Fruit fly (Drosophila melanogaster) whole organism, embryonic: ENCODE data around the gene RhoGDI.

Source experiments
- Abd-B ChIP-seq: fragments of 200-800 bp; sonication (Bioruptor generic); optimal IDR thresholded peaks from 2 replicates; lab custom pipeline; 2018; ENCODE audit warnings: missing biosample characterization, mild to moderate bottlenecking, missing genetic modification characterization, moderate library complexity
- B-H2 ChIP-seq: fragments of 200-800 bp; sonication (Bioruptor generic); optimal IDR thresholded peaks from 2 replicates; lab custom pipeline; 2018; ENCODE audit warnings: missing biosample characterization, mild to moderate bottlenecking, missing genetic modification characterization
- CG11093 ChIP-seq: fragments of 200-800 bp; sonication (Bioruptor generic); IDR thresholded peaks from 3 replicates; pipeline ENCODE4 v1.3.6; 2022; ENCODE audit warnings: missing biosample characterization, missing genetic modification characterization
- CG12299 ChIP-seq: fragments of 200-800 bp; sonication (Bioruptor generic); optimal IDR thresholded peaks from 2 replicates; lab custom pipeline; 2018; ENCODE audit warnings: missing biosample characterization, mild to moderate bottlenecking, missing genetic modification characterization
- CG12744 ChIP-seq: fragments of 200-800 bp; sonication (Bioruptor generic); optimal IDR thresholded peaks from 2 replicates; lab custom pipeline; 2016; ENCODE audit warnings: missing biosample characterization, missing genetic modification characterization
- CG12769 ChIP-seq: fragments of 200-800 bp; sonication (Bioruptor generic); optimal IDR thresholded peaks from 2 replicates; lab custom pipeline; 2019; ENCODE audit warnings: missing biosample characterization, mild to moderate bottlenecking, missing genetic modification characterization, moderate library complexity
- CG14710 ChIP-seq: fragments of 200-800 bp; sonication (Bioruptor generic); optimal IDR thresholded peaks from 3 replicates; lab custom pipeline; 2019; ENCODE audit warnings: missing biosample characterization, mild to moderate bottlenecking, missing genetic modification characterization, moderate library complexity
- CG15514 ChIP-seq: fragments of 200-800 bp; sonication (Bioruptor generic); optimal IDR thresholded peaks from 3 replicates; lab custom pipeline; 2017; ENCODE audit warnings: missing biosample characterization, missing genetic modification characterization, mild to moderate bottlenecking, moderate library complexity, missing genetic modification reagents
- CG17912 ChIP-seq: fragments of 200-800 bp; sonication (Bioruptor generic); optimal IDR thresholded peaks from 2 replicates; lab custom pipeline; 2018; ENCODE audit warnings: missing biosample characterization, mild to moderate bottlenecking, missing genetic modification characterization
- CG18476 ChIP-seq: fragments of 200-800 bp; sonication (Bioruptor generic); optimal IDR thresholded peaks from 2 replicates; lab custom pipeline; 2016; ENCODE audit warnings: missing biosample characterization, mild to moderate bottlenecking, missing genetic modification characterization
- CG2889 ChIP-seq: fragments of 200-800 bp; sonication (Bioruptor generic); IDR thresholded peaks from 3 replicates; pipeline ENCODE4 v1.3.6; 2022; ENCODE audit warnings: missing biosample characterization, missing genetic modification characterization
- CG30020 ChIP-seq: fragments of 200-800 bp; optimal IDR thresholded peaks from 2 replicates; lab custom pipeline; 2019; ENCODE audit warnings: missing biosample characterization, mild to moderate bottlenecking, missing genetic modification characterization, moderate library complexity
- CG3163 ChIP-seq: fragments of 200-800 bp; sonication (Bioruptor generic); optimal IDR thresholded peaks from 3 replicates; lab custom pipeline; 2016; ENCODE audit warnings: missing biosample characterization, missing genetic modification characterization
- CG32772 ChIP-seq: fragments of 200-800 bp; sonication (Bioruptor generic); IDR thresholded peaks from 2 replicates; pipeline ENCODE4 v1.3.6; 2022; ENCODE audit warnings: missing biosample characterization, missing genetic modification characterization
- CG3407 ChIP-seq: fragments of 200-800 bp; sonication (Bioruptor generic); optimal IDR thresholded peaks from 2 replicates; lab custom pipeline; 2018; ENCODE audit warnings: missing biosample characterization, mild to moderate bottlenecking, missing genetic modification characterization
- CG3847 ChIP-seq: fragments of 200-800 bp; sonication (Bioruptor generic); IDR thresholded peaks from 2 replicates; pipeline ENCODE4 v1.3.6; 2022; ENCODE audit warnings: missing biosample characterization, missing genetic modification characterization
- CG4424 ChIP-seq: fragments of 200-800 bp; sonication (Bioruptor generic); optimal IDR thresholded peaks from 3 replicates; lab custom pipeline; 2016; ENCODE audit warnings: missing biosample characterization, missing genetic modification characterization
- CG4707 ChIP-seq: fragments of 200-800 bp; sonication (Bioruptor generic); optimal IDR thresholded peaks from 2 replicates; lab custom pipeline; 2018; ENCODE audit warnings: missing biosample characterization, mild to moderate bottlenecking, missing genetic modification characterization, moderate library complexity
- CG4854 ChIP-seq: fragments of 200-800 bp; sonication (Bioruptor generic); optimal IDR thresholded peaks from 2 replicates; lab custom pipeline; 2016; ENCODE audit warnings: missing biosample characterization, missing genetic modification characterization, inconsistent platforms
- CG6791 ChIP-seq: fragments of 200-800 bp; sonication (Bioruptor generic); IDR thresholded peaks from 3 replicates; pipeline ENCODE4 v1.3.6; 2022; ENCODE audit warnings: missing biosample characterization, missing genetic modification characterization; ENCODE audit not compliant: partially characterized antibody
- CG8290 ChIP-seq, 3 experiments: fragments of 200-800 bp; sonication (Bioruptor generic); optimal IDR thresholded peaks; 2 replicates each; lab custom pipeline; 2016 to 2019; ENCODE audit warnings: missing biosample characterization in 3 of 3, missing genetic modification characterization in 3 of 3, mild to moderate bottlenecking in 2 of 3, moderate library complexity in 1 of 3
- CHES-1-like ChIP-seq: fragments of 200-800 bp; sonication (Bioruptor generic); optimal IDR thresholded peaks from 2 replicates; lab custom pipeline; 2016; ENCODE audit warnings: missing biosample characterization, missing genetic modification characterization
- CTCF ChIP-seq: fragments of 200-800 bp; sonication (Bioruptor generic); optimal IDR thresholded peaks from 2 replicates; lab custom pipeline; 2017; ENCODE audit warnings: missing biosample characterization, mild to moderate bottlenecking, missing genetic modification characterization, moderate library complexity
- Camta ChIP-seq: fragments of 200-800 bp; sonication (Bioruptor generic); optimal IDR thresholded peaks from 2 replicates; lab custom pipeline; 2016; ENCODE audit warnings: missing biosample characterization, missing genetic modification characterization
- Dip2 ChIP-seq: fragments of 200-800 bp; sonication (Bioruptor generic); IDR thresholded peaks from 2 replicates; pipeline ENCODE4 v1.3.6; 2022; ENCODE audit warnings: missing biosample characterization, missing genetic modification characterization
- E2f1 ChIP-seq: fragments of 200-800 bp; sonication (Bioruptor generic); IDR thresholded peaks from 2 replicates; pipeline ENCODE4 v1.3.6; 2022; ENCODE audit warnings: missing biosample characterization, missing genetic modification characterization
- Ets65A ChIP-seq: fragments of 200-800 bp; sonication (Bioruptor generic); peaks from one replicate; lab custom pipeline; 2016; ENCODE audit warnings: missing biosample characterization, missing genetic modification characterization
- Ets97D ChIP-seq: fragments of 200-800 bp; sonication (Bioruptor generic); optimal IDR thresholded peaks from 3 replicates; lab custom pipeline; 2016; ENCODE audit warnings: missing biosample characterization, missing genetic modification characterization
- Fer2 ChIP-seq: fragments of 200-800 bp; sonication (Bioruptor generic); optimal IDR thresholded peaks from 2 replicates; lab custom pipeline; 2018; ENCODE audit warnings: missing biosample characterization, mild to moderate bottlenecking, missing genetic modification characterization, moderate library complexity
- MBD-R2 ChIP-seq: fragments of 200-800 bp; sonication (Bioruptor generic); IDR thresholded peaks from 2 replicates; pipeline ENCODE4 v1.3.6; 2022; ENCODE audit warnings: missing biosample characterization, missing genetic modification characterization
- Med ChIP-seq: fragments of 200-800 bp; sonication (Bioruptor generic); peaks from one replicate; lab custom pipeline; 2016; ENCODE audit warnings: missing biosample characterization, missing genetic modification characterization, mild to moderate bottlenecking, inconsistent platforms, moderate library complexity
- Mes4 ChIP-seq: fragments of 200-800 bp; sonication (Bioruptor generic); optimal IDR thresholded peaks from 2 replicates; lab custom pipeline; 2016; ENCODE audit warnings: missing biosample characterization, missing genetic modification characterization
- Oli ChIP-seq: fragments of 200-800 bp; sonication (Bioruptor generic); optimal IDR thresholded peaks from 2 replicates; lab custom pipeline; 2018; ENCODE audit warnings: missing biosample characterization, mild to moderate bottlenecking, missing genetic modification characterization, moderate library complexity
- Opbp ChIP-seq: fragments of 200-800 bp; sonication (Bioruptor generic); IDR thresholded peaks from 3 replicates; pipeline ENCODE4 v1.3.6; 2022; ENCODE audit warnings: missing biosample characterization, missing genetic modification characterization; ENCODE audit not compliant: partially characterized antibody
- Spps ChIP-seq: fragments of 200-800 bp; sonication (Bioruptor generic); optimal IDR thresholded peaks from 2 replicates; lab custom pipeline; 2018; ENCODE audit warnings: missing biosample characterization, mild to moderate bottlenecking, missing genetic modification characterization
- Vsx1 ChIP-seq: fragments of 200-800 bp; sonication (Bioruptor generic); optimal IDR thresholded peaks from 2 replicates; lab custom pipeline; 2017; ENCODE audit warnings: missing biosample characterization, mild to moderate bottlenecking, missing genetic modification characterization, missing genetic modification reagents
- croc ChIP-seq: fragments of 200-800 bp; sonication (Bioruptor generic); conservative IDR thresholded peaks from 3 replicates; pipeline ENCODE4 v1.3.6; 2022; ENCODE audit warnings: missing biosample characterization, missing genetic modification characterization
- crol ChIP-seq: fragments of 200-800 bp; sonication (Bioruptor generic); IDR thresholded peaks from 2 replicates; pipeline ENCODE4 v1.3.6; 2022; ENCODE audit warnings: missing biosample characterization, missing genetic modification characterization
- crp ChIP-seq, 2 experiments: fragments of 200-800 bp; sonication (Bioruptor generic); optimal IDR thresholded peaks; 2 replicates in 1 of 2; 3 replicates in 1 of 2; lab custom pipeline; 2017; ENCODE audit warnings: missing biosample characterization in 2 of 2, missing genetic modification characterization in 2 of 2, mild to moderate bottlenecking in 1 of 2, moderate library complexity in 1 of 2
- ftz-f1 ChIP-seq: fragments of 200-800 bp; sonication (Bioruptor generic); optimal IDR thresholded peaks from 2 replicates; lab custom pipeline; 2016; ENCODE audit warnings: missing biosample characterization, missing genetic modification characterization
- gcm ChIP-seq: fragments of 200-800 bp; sonication (Bioruptor generic); optimal IDR thresholded peaks from 2 replicates; lab custom pipeline; 2019; ENCODE audit warnings: missing biosample characterization, mild to moderate bottlenecking, missing genetic modification characterization, moderate library complexity
- gro ChIP-seq: fragments of 200-800 bp; sonication (Bioruptor generic); optimal IDR thresholded peaks from 2 replicates; lab custom pipeline; 2016; ENCODE audit warnings: missing biosample characterization, missing genetic modification characterization
- hbn ChIP-seq: fragments of 200-800 bp; sonication (Bioruptor generic); IDR thresholded peaks from 2 replicates; pipeline ENCODE4 v1.3.6; 2022; ENCODE audit warnings: missing biosample characterization, missing genetic modification characterization; ENCODE audit not compliant: partially characterized antibody
- mam ChIP-seq: fragments of 200-800 bp; sonication (Bioruptor generic); optimal IDR thresholded peaks from 3 replicates; lab custom pipeline; 2016; ENCODE audit warnings: missing biosample characterization, missing genetic modification characterization
- odd ChIP-seq: fragments of 200-800 bp; sonication (Bioruptor generic); optimal IDR thresholded peaks from 2 replicates; lab custom pipeline; 2017; ENCODE audit warnings: missing biosample characterization, mild to moderate bottlenecking, missing genetic modification characterization
- phol ChIP-seq: fragments of 200-800 bp; sonication (Bioruptor generic); optimal IDR thresholded peaks from 3 replicates; lab custom pipeline; 2018; ENCODE audit warnings: missing biosample characterization, mild to moderate bottlenecking, missing genetic modification characterization, moderate library complexity
- pita ChIP-seq: fragments of 200-800 bp; sonication (Bioruptor generic); optimal IDR thresholded peaks from 2 replicates; lab custom pipeline; 2017; ENCODE audit warnings: missing biosample characterization, mild to moderate bottlenecking, missing genetic modification characterization
- so ChIP-seq: fragments of 200-800 bp; sonication (Bioruptor generic); IDR thresholded peaks from 3 replicates; pipeline ENCODE4 v1.3.6; 2022; ENCODE audit warnings: missing biosample characterization, missing genetic modification characterization
- tin ChIP-seq: fragments of 200-800 bp; sonication (Bioruptor generic); optimal IDR thresholded peaks from 3 replicates; lab custom pipeline; 2016; ENCODE audit warnings: missing biosample characterization, missing genetic modification characterization
- tll ChIP-seq, 2 experiments: fragments of 200-800 bp in 1 of 2; fragments of >200 bp in 1 of 2; sonication (Bioruptor generic) in 1 of 2; optimal IDR thresholded peaks; 2 replicates each; lab custom pipeline; 2017 to 2019; ENCODE audit warnings: missing biosample characterization in 2 of 2, missing genetic modification characterization in 2 of 2, mild to moderate bottlenecking in 1 of 2, moderate library complexity in 1 of 2
- zf30C ChIP-seq: fragments of 200-800 bp; sonication (Bioruptor generic); optimal IDR thresholded peaks from 3 replicates; lab custom pipeline; 2018; ENCODE audit warnings: missing biosample characterization, mild to moderate bottlenecking, missing genetic modification characterization

Gene RhoGDI

DNA sequence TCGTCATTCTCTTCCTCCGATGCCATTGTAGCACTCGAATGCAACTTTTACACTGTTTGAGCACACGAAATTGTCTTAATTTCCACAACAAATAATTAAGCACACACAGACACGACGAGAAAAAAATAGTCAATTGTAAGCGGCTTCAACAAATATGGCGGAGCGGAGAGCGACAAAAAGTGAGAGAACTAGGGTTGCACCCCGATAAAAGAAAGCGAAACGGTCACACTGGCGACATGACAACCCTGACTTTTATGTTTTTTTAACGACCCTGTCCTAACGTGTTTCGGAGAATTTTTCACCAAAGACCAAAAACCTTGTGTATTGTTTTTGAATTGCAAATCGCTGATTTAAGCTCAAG is 18.5 kb upstream of the RhoGDI start, which contains the start of the genes Mi-2 and Prp3 (continued):
- TF ChIP-seq zf30C (GFP tag; lab: Kevin White, UChicago) (peak; percentile 64), B-H2 (GFP tag; lab: Kevin White, UChicago) (peak; percentile 57), CG4854 (no peak), phol (peak; percentile 99), Abd-B (GFP tag; lab: Kevin White, UChicago) (peak; percentile 76), CTCF (GFP tag; lab: Kevin White, UChicago) (peak; percentile 28), CG3163 (GFP tag; lab: Kevin White, UChicago) (no peak), hbn (GFP tag; lab: Robert Waterston, UW) (no peak), CG4707 (GFP tag; lab: Kevin White, UChicago) (no peak), E2f1 (GFP tag; lab: Robert Waterston, UW) (0 out of 2 replicates have a peak, but pooled peaks have one; percentile 14), gcm (GFP tag; lab: Kevin White, UChicago) (no peak), Fer2 (no peak), odd (no peak), CG17912 (peak; percentile 42), so (no peak), CG30020 (tag; lab: Kevin White, UChicago) (peak; percentile 24), crol (GFP tag; lab: Robert Waterston, UW) (no peak), pita (GFP tag; lab: Kevin White, UChicago) (no peak), CG4424 (GFP tag; lab: Kevin White, UChicago) (no peak), Med (GFP tag; lab: Kevin White, UChicago) (peak; percentile 88), Ets65A (GFP tag; lab: Kevin White, UChicago) (no peak), crp (GFP tag; optimal IDR thresholded peaks at IDR 0.05; lab: Kevin White, UChicago) (peak in 1 of 2 experiments; percentile 26), CG14710 (tag; lab: Kevin White, UChicago) (peak; percentile 57), CHES-1-like (GFP tag; lab: Kevin White, UChicago) (peak; percentile 61), Oli (tag; lab: Kevin White, UChicago) (no peak), Mes4 (GFP tag; lab: Kevin White, UChicago) (peak; percentile 7), Vsx1 (GFP tag; lab: Kevin White, UChicago) (no peak), CG2889 (GFP tag; lab: Robert Waterston, UW) (no peak), Dip2 (GFP tag; lab: Robert Waterston, UW) (no peak), tll (GFP tag; optimal IDR thresholded peaks at IDR 0.05; lab: Kevin White, UChicago) (peak in 1 of 2 experiments; percentile 11), CG8290 (GFP tag; optimal IDR thresholded peaks at IDR 0.05; lab: Kevin White, UChicago) (no peak), CG8290 (tag; optimal IDR thresholded peaks at IDR 0.05; lab: Kevin White, UChicago) (peak in 1 of 2 experiments; percentile 12), tin (GFP tag; lab: Kevin White, UChicago) (no peak), CG6791 (GFP tag; lab: Robert Waterston, UW) (peak; percentile 54; the same call in 2 of the 3 replicates), Ets97D (GFP tag; lab: Kevin White, UChicago) (peak; percentile 94), CG18476 (GFP tag; lab: Kevin White, UChicago) (no peak), CG12744 (no peak), CG12299 (tag; lab: Kevin White, UChicago) (peak; percentile 69), CG32772 (GFP tag; lab: Robert Waterston, UW) (peak; percentile 60), Spps (tag; lab: Kevin White, UChicago) (no peak), gro (GFP tag; lab: Kevin White, UChicago) (peak; percentile 21), CG12769 (tag; lab: Kevin White, UChicago) (no peak), Camta (GFP tag; lab: Kevin White, UChicago) (no peak), CG15514 (GFP tag; lab: Kevin White, UChicago) (peak; percentile 72), MBD-R2 (GFP tag; lab: Robert Waterston, UW) (peak; percentile 94), CG3407 (peak; percentile 3), mam (GFP tag; lab: Kevin White, UChicago) (peak; percentile 29), Opbp (GFP tag; lab: Robert Waterston, UW) (0 out of 3 replicates have a peak, but pooled peaks have one; percentile 49), croc (GFP tag; lab: Robert Waterston, UW) (no peak), CG3847 (peak; percentile 63; the same call in 1 of the 2 replicates), ftz-f1 (peak; percentile 93), CG11093 (no peak)
